Fruit fly (Drosophila melanogaster): Measurements from ENCODE around the gene Or85a.

dm6 chr3R:8349106-8349448, 27.5 kb downstream of the Or85a start:
- TF ChIP-seq Dll (optimal IDR thresholded peaks at IDR 0.05) (no peak), usp (GFP tag; optimal IDR thresholded peaks at IDR 0.05) (no peak), psq (optimal IDR thresholded peaks at IDR 0.05) (no peak), EcR (GFP tag; optimal IDR thresholded peaks at IDR 0.05) (no peak), pan (optimal IDR thresholded peaks at IDR 0.05) (no peak), CG8478 (optimal IDR thresholded peaks at IDR 0.05) (no peak)
